Worm (Caenorhabditis elegans) whole organism, L3 larva: ENCODE data around the gene ule-2.
A peak's percentile ranks its signal among the peaks of the same experiment; 100 is the strongest.

Experiments used
- R02D3.7 ChIP-seq: fragments of 150-350 bp; optimal IDR thresholded peaks from 2 replicates; lab custom pipeline; 2014; ENCODE audit warnings: missing biosample characterization, missing genetic modification characterization
- ZK546.5 ChIP-seq: sonication (generic microtip); optimal IDR thresholded peaks from 2 replicates; lab custom pipeline; 2017; ENCODE audit warnings: missing biosample characterization, missing genetic modification characterization
- aly-2 ChIP-seq: fragments of 150-350 bp; optimal IDR thresholded peaks from 2 replicates; lab custom pipeline; 2014; ENCODE audit warnings: missing biosample characterization, missing genetic modification characterization
- ama-1 ChIP-seq: fragments of 150-350 bp; optimal IDR thresholded peaks from 2 replicates; lab custom pipeline; 2018
- ceh-16 ChIP-seq: sonication (generic microtip); optimal IDR thresholded peaks from 2 replicates; lab custom pipeline; 2017; ENCODE audit warnings: missing biosample characterization, missing genetic modification characterization
- ceh-28 ChIP-seq: fragments of 150-350 bp; optimal IDR thresholded peaks from 2 replicates; lab custom pipeline; 2014; ENCODE audit warnings: missing biosample characterization, missing genetic modification reagents, missing genetic modification characterization
- ceh-9 ChIP-seq: sonication (generic microtip); optimal IDR thresholded peaks from 2 replicates; lab custom pipeline; 2018; ENCODE audit warnings: missing biosample characterization, missing genetic modification characterization
- egl-27 ChIP-seq: sonication (generic microtip); optimal IDR thresholded peaks from 4 replicates; lab custom pipeline; 2017; ENCODE audit warnings: missing biosample characterization, missing genetic modification reagents, missing genetic modification characterization
- egl-5 ChIP-seq: fragments of 150-350 bp; optimal IDR thresholded peaks from 2 replicates; lab custom pipeline; 2017; ENCODE audit warnings: missing biosample characterization, missing genetic modification reagents, missing genetic modification characterization, inconsistent platforms
- elt-1 ChIP-seq: fragments of 150-350 bp; optimal IDR thresholded peaks from 2 replicates; lab custom pipeline; 2014; ENCODE audit warnings: missing biosample characterization, missing genetic modification characterization
- elt-2 ChIP-seq: sonication (generic microtip); optimal IDR thresholded peaks from 2 replicates; lab custom pipeline; 2016; ENCODE audit warnings: missing genetic modification reagents, mild to moderate bottlenecking, missing genetic modification characterization, missing compliant biosample characterization
- elt-3 ChIP-seq, 3 experiments: fragments of 150-350 bp in 1 of 3; sonication (generic microtip) in 2 of 3; optimal IDR thresholded peaks; 2 replicates in 2 of 3; 4 replicates in 1 of 3; lab custom pipeline; 2014 to 2017; ENCODE audit warnings: missing biosample characterization in 3 of 3, missing genetic modification characterization in 3 of 3
- fkh-10 ChIP-seq: sonication (generic microtip); optimal IDR thresholded peaks from 2 replicates; lab custom pipeline; 2017; ENCODE audit warnings: missing biosample characterization, missing genetic modification reagents, missing genetic modification characterization
- fkh-2 ChIP-seq: fragments of 150-350 bp; optimal IDR thresholded peaks from 2 replicates; lab custom pipeline; 2014; ENCODE audit warnings: missing biosample characterization, missing genetic modification reagents, missing genetic modification characterization
- hmg-11 ChIP-seq: sonication (generic microtip); optimal IDR thresholded peaks from 2 replicates; lab custom pipeline; 2016; ENCODE audit warnings: missing genetic modification characterization, missing compliant biosample characterization
- jun-1 ChIP-seq: fragments of 150-350 bp; optimal IDR thresholded peaks from 2 replicates; lab custom pipeline; 2014; ENCODE audit warnings: missing biosample characterization, missing genetic modification reagents, missing genetic modification characterization
- lin-15B ChIP-seq: fragments of 150-350 bp; optimal IDR thresholded peaks from 2 replicates; lab custom pipeline; 2014; ENCODE audit warnings: missing biosample characterization, missing genetic modification characterization
- lin-39 ChIP-seq: fragments of 150-350 bp; optimal IDR thresholded peaks from 2 replicates; lab custom pipeline; 2018; ENCODE audit warnings: missing biosample characterization, missing genetic modification reagents, missing genetic modification characterization
- lsy-12 ChIP-seq: sonication (generic microtip); optimal IDR thresholded peaks from 2 replicates; lab custom pipeline; 2016; ENCODE audit warnings: mild to moderate bottlenecking, missing genetic modification characterization, missing compliant biosample characterization
- mdl-1 ChIP-seq: fragments of 150-350 bp; optimal IDR thresholded peaks from 2 replicates; lab custom pipeline; 2014; ENCODE audit warnings: missing biosample characterization, missing genetic modification characterization
- nfya-1 ChIP-seq: sonication (generic microtip); optimal IDR thresholded peaks from 2 replicates; lab custom pipeline; 2017; ENCODE audit warnings: missing genetic modification characterization, mild to moderate bottlenecking, missing compliant biosample characterization, antibody characterized with exemption, moderate library complexity; ENCODE audit not compliant: insufficient read depth
- nhr-11 ChIP-seq: fragments of 150-350 bp; optimal IDR thresholded peaks from 2 replicates; lab custom pipeline; 2014; ENCODE audit warnings: missing biosample characterization, missing genetic modification characterization
- nhr-12 ChIP-seq: fragments of 150-350 bp; optimal IDR thresholded peaks from 2 replicates; lab custom pipeline; 2014; ENCODE audit warnings: missing biosample characterization, missing genetic modification characterization
- nhr-23 ChIP-seq: fragments of 150-350 bp; optimal IDR thresholded peaks from 2 replicates; lab custom pipeline; 2014; ENCODE audit warnings: missing biosample characterization, missing genetic modification reagents, missing genetic modification characterization
- nhr-237 ChIP-seq: fragments of 150-350 bp; optimal IDR thresholded peaks from 2 replicates; lab custom pipeline; 2014; ENCODE audit warnings: missing biosample characterization, missing genetic modification characterization
- nhr-25 ChIP-seq: sonication (generic microtip); optimal IDR thresholded peaks from 2 replicates; lab custom pipeline; 2017; ENCODE audit warnings: missing biosample characterization, missing genetic modification characterization
- nhr-28 ChIP-seq: fragments of 150-350 bp; optimal IDR thresholded peaks from 2 replicates; lab custom pipeline; 2014; ENCODE audit warnings: missing biosample characterization, missing genetic modification characterization
- nhr-43 ChIP-seq: sonication (generic microtip); optimal IDR thresholded peaks from 2 replicates; lab custom pipeline; 2016; ENCODE audit warnings: mild to moderate bottlenecking, missing genetic modification characterization, missing compliant biosample characterization; ENCODE audit not compliant: poor library complexity, severe bottlenecking
- nhr-76 ChIP-seq: fragments of 150-350 bp; sonication (generic microtip); optimal IDR thresholded peaks from 5 replicates; lab custom pipeline; 2014; ENCODE audit warnings: missing biosample characterization, missing genetic modification characterization
- nhr-77 ChIP-seq: fragments of 150-350 bp; optimal IDR thresholded peaks from 2 replicates; lab custom pipeline; 2014; ENCODE audit warnings: missing biosample characterization, missing genetic modification characterization
- pha-4 ChIP-seq: fragments of 150-350 bp; optimal IDR thresholded peaks from 2 replicates; lab custom pipeline; 2014; ENCODE audit warnings: missing biosample characterization, missing genetic modification reagents, missing genetic modification characterization
- pqm-1 ChIP-seq: fragments of 150-350 bp; optimal IDR thresholded peaks from 2 replicates; lab custom pipeline; 2017; ENCODE audit warnings: missing biosample characterization, missing genetic modification characterization, inconsistent platforms
- sea-2 ChIP-seq: fragments of 150-350 bp; sonication (generic microtip); optimal IDR thresholded peaks from 4 replicates; lab custom pipeline; 2014; ENCODE audit warnings: missing biosample characterization, missing genetic modification reagents, missing genetic modification characterization
- skn-1 ChIP-seq: fragments of 150-350 bp; optimal IDR thresholded peaks from 2 replicates; lab custom pipeline; 2014; ENCODE audit warnings: missing biosample characterization, missing genetic modification characterization
- tbx-2 ChIP-seq: sonication (generic microtip); optimal IDR thresholded peaks from 2 replicates; lab custom pipeline; 2016; ENCODE audit warnings: mild to moderate bottlenecking, missing genetic modification characterization, missing compliant biosample characterization
- unc-39 ChIP-seq: sonication (generic microtip); optimal IDR thresholded peaks from 4 replicates; lab custom pipeline; 2017; ENCODE audit warnings: missing biosample characterization, missing genetic modification characterization
- unc-62 ChIP-seq: fragments of 150-350 bp; sonication (generic microtip); optimal IDR thresholded peaks from 4 replicates; lab custom pipeline; 2014; ENCODE audit warnings: missing biosample characterization, missing genetic modification reagents, missing genetic modification characterization
- zag-1 ChIP-seq: fragments of 150-350 bp; optimal IDR thresholded peaks from 2 replicates; lab custom pipeline; 2014; ENCODE audit warnings: missing biosample characterization, missing genetic modification characterization
- ztf-11 ChIP-seq: fragments of 150-350 bp; optimal IDR thresholded peaks from 2 replicates; lab custom pipeline; 2014; ENCODE audit warnings: missing biosample characterization, missing genetic modification characterization
- ztf-4 ChIP-seq: fragments of 150-350 bp; optimal IDR thresholded peaks from 2 replicates; lab custom pipeline; 2014; ENCODE audit warnings: missing biosample characterization, missing genetic modification characterization

ule-2 gene

ce11 chrIV:14613375-14613774 lies 21.6 kb upstream of the ule-2 start:
- TF ChIP-seq elt-1 (tag; lab: Kevin White, UChicago) (no peak), nhr-43 (tag; lab: Kevin White, UChicago) (peak; percentile 72), pha-4 (tag; lab: Kevin White, UChicago) (no peak), nhr-23 (tag; lab: Kevin White, UChicago) (peak; percentile 6), nhr-28 (tag; lab: Kevin White, UChicago) (no peak)

ce11 chrIV:14614176-14614740 lies 20.7 kb upstream of the ule-2 start:
- no peak for TF ChIP-seq nhr-237 (tag; lab: Kevin White, UChicago)
- TF ChIP-seq sea-2 (GFP tag; lab: Kevin White, UChicago) = no peak
- no peak for TF ChIP-seq ceh-9 (tag; lab: Kevin White, UChicago)
- peak; percentile 44 for TF ChIP-seq ztf-4 (tag; lab: Kevin White, UChicago)
- peak; percentile 65 for TF ChIP-seq nhr-25 (tag; lab: Kevin White, UChicago)
- TF ChIP-seq skn-1 (tag; lab: Kevin White, UChicago) = no peak
- peak; percentile 23 for TF ChIP-seq tbx-2 (tag; lab: Kevin White, UChicago)
- TF ChIP-seq egl-5 = no peak
- no peak for TF ChIP-seq hmg-11
- peak; percentile 42 for TF ChIP-seq nfya-1 (tag; lab: Kevin White, UChicago)
- no peak for TF ChIP-seq nhr-76 (tag; lab: Kevin White, UChicago)
- TF ChIP-seq unc-62 (GFP tag; lab: Kevin White, UChicago) = peak; percentile 0
- TF ChIP-seq lin-15B = no peak
- TF ChIP-seq egl-27 (tag; lab: Kevin White, UChicago) = no peak
- TF ChIP-seq pha-4 (tag; lab: Kevin White, UChicago) = peak; percentile 1
- peak; percentile 55 to 82 (median 69) for TF ChIP-seq elt-3 (tag; optimal IDR thresholded peaks at IDR 0.05; lab: Kevin White, UChicago)
- TF ChIP-seq ceh-16 (tag; lab: Kevin White, UChicago) = no peak
- TF ChIP-seq zag-1 (tag; lab: Kevin White, UChicago) = no peak
- no peak for TF ChIP-seq fkh-10 (GFP tag; lab: Kevin White, UChicago)
- no peak for TF ChIP-seq nhr-77 (tag; lab: Kevin White, UChicago)
- no peak for TF ChIP-seq ceh-28 (tag; lab: Kevin White, UChicago)
- TF ChIP-seq lsy-12 (tag; lab: Kevin White, UChicago) = no peak
- TF ChIP-seq elt-2 (tag; lab: Kevin White, UChicago) = peak; percentile 11
- no peak for TF ChIP-seq pqm-1 (tag; lab: Kevin White, UChicago)
- peak; percentile 8 for TF ChIP-seq R02D3.7 (tag; lab: Kevin White, UChicago)
- no peak for TF ChIP-seq mdl-1 (tag; lab: Kevin White, UChicago)
- TF ChIP-seq ZK546.5 (tag; lab: Kevin White, UChicago) = no peak
- peak; percentile 83 for TF ChIP-seq nhr-23 (tag; lab: Kevin White, UChicago)
- no peak for TF ChIP-seq ztf-11 (tag; lab: Kevin White, UChicago)
- peak; percentile 84 for TF ChIP-seq ama-1
- peak; percentile 65 for TF ChIP-seq nhr-11
- TF ChIP-seq elt-1 (tag; lab: Kevin White, UChicago) = no peak
- no peak for TF ChIP-seq aly-2
- TF ChIP-seq lin-39 = no peak
- peak; percentile 91 for TF ChIP-seq nhr-43 (tag; lab: Kevin White, UChicago)

DNA sequence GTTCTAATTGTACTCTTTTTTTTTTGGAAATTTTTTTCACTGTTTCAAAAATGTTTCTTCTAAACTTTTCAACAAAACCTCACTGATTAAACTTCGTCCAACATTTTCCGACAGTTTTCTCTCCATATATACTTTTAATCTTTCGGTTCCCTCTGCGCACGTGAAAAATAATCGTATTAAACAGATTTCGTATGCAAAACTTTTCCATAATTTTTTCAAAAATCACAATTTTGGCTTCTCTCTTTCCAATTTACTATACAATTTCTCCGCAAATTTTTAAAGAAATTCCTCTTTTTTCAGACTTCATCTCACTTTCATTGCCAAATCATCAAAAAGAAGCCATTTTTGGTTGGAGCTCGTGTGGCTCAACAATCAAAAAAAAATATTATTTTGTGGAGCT lies 18.6 kb upstream of the ule-2 start, which contains the start of gene dmd-6:
TSS of gene dmd-6 (plus strand) at position 301 of the 400 bp plus-strand sequence.
- no peak for TF ChIP-seq unc-39 (tag; lab: Kevin White, UChicago)

DNA sequence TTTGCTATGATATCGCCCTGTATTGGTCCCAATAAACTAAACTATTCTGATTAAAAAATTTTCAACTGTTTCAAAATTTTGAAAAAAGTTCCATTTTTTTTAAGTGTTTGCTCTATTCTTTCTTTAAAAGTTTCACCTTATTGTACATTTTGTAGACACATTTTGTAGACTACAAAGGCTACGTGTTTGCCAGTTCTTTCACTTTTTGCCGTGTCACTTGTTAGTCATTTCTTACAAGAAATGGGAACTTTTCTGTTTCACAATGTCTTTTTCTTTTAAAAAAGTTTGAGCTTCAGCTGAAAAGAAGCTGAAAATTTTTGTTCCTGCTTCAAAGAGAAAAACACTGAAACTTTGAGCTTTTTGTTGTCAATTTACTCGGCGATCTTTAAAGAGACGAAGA lies 17.9 kb upstream of the ule-2 start:
- TF ChIP-seq aly-2 (no peak), sea-2 (GFP tag; lab: Kevin White, UChicago) (no peak), elt-1 (tag; lab: Kevin White, UChicago) (no peak), nhr-76 (tag; lab: Kevin White, UChicago) (no peak), zag-1 (tag; lab: Kevin White, UChicago) (no peak), fkh-2 (tag; lab: Kevin White, UChicago) (no peak), jun-1 (tag; lab: Kevin White, UChicago) (no peak), nhr-11 (no peak), nhr-77 (tag; lab: Kevin White, UChicago) (no peak), nfya-1 (tag; lab: Kevin White, UChicago) (no peak), nhr-12 (tag; lab: Kevin White, UChicago) (no peak), egl-5 (no peak), elt-3 (tag; optimal IDR thresholded peaks at IDR 0.05; lab: Kevin White, UChicago) (no peak), pha-4 (tag; lab: Kevin White, UChicago) (no peak), ZK546.5 (tag; lab: Kevin White, UChicago) (no peak), nhr-237 (tag; lab: Kevin White, UChicago) (no peak), ama-1 (no peak)
- TF ChIP-seq, all 47 proteins: peak for 0
